Fruit fly (Drosophila melanogaster) whole organism, embryonic: Measurements from ENCODE around the gene CG2685.

ENCODE experiments used
- B-H1 ChIP-seq: fragments of 200-800 bp; sonication (Bioruptor generic); IDR thresholded peaks from 3 replicates; pipeline ENCODE4 v1.3.6; 2022; ENCODE audit warnings: missing biosample characterization, missing genetic modification characterization
- Blimp-1 ChIP-seq: fragments of 200-800 bp; sonication (Bioruptor generic); optimal IDR thresholded peaks from 3 replicates; lab custom pipeline; 2018; ENCODE audit warnings: missing biosample characterization, missing genetic modification characterization, mild to moderate bottlenecking, moderate library complexity, missing genetic modification reagents
- CG12391 ChIP-seq: fragments of 200-800 bp; sonication (Bioruptor generic); optimal IDR thresholded peaks from 3 replicates; lab custom pipeline; 2018; ENCODE audit warnings: missing biosample characterization, mild to moderate bottlenecking, missing genetic modification characterization, moderate library complexity
- CG1603 ChIP-seq: fragments of 200-800 bp; sonication (Bioruptor generic); optimal IDR thresholded peaks from 2 replicates; lab custom pipeline; 2019; ENCODE audit warnings: missing biosample characterization, mild to moderate bottlenecking, missing genetic modification characterization, moderate library complexity
- CG16779 ChIP-seq: fragments of 200-800 bp; sonication (Bioruptor generic); IDR thresholded peaks from 2 replicates; pipeline ENCODE4 v1.3.6; 2022; ENCODE audit warnings: missing biosample characterization, missing genetic modification characterization
- CG16813 ChIP-seq: fragments of 200-800 bp; sonication (Bioruptor generic); IDR thresholded peaks from 3 replicates; pipeline ENCODE4 v1.3.6; 2022; ENCODE audit warnings: missing biosample characterization, missing genetic modification characterization; ENCODE audit not compliant: partially characterized antibody
- CG17361 ChIP-seq: fragments of 200-800 bp; sonication (Bioruptor generic); IDR thresholded peaks from 3 replicates; pipeline ENCODE4 v1.3.6; 2022; ENCODE audit warnings: missing biosample characterization, missing genetic modification characterization
- CG18764 ChIP-seq: fragments of 200-800 bp; sonication (Bioruptor generic); optimal IDR thresholded peaks from 3 replicates; lab custom pipeline; 2016; ENCODE audit warnings: missing biosample characterization, missing genetic modification characterization
- CG2712 ChIP-seq: fragments of 200-800 bp; optimal IDR thresholded peaks from 3 replicates; lab custom pipeline; 2019; ENCODE audit warnings: missing biosample characterization, mild to moderate bottlenecking, missing genetic modification characterization, moderate library complexity
- CG31388 ChIP-seq: fragments of 200-800 bp; sonication (Bioruptor generic); optimal IDR thresholded peaks from 2 replicates; lab custom pipeline; 2016; ENCODE audit warnings: missing biosample characterization, missing genetic modification characterization
- CG4282 ChIP-seq: fragments of 200-800 bp; sonication (Bioruptor generic); optimal IDR thresholded peaks from 2 replicates; lab custom pipeline; 2016; ENCODE audit warnings: missing biosample characterization, missing genetic modification characterization
- CG4424 ChIP-seq: fragments of 200-800 bp; sonication (Bioruptor generic); optimal IDR thresholded peaks from 3 replicates; lab custom pipeline; 2016; ENCODE audit warnings: missing biosample characterization, missing genetic modification characterization
- CG4707 ChIP-seq: fragments of 200-800 bp; sonication (Bioruptor generic); optimal IDR thresholded peaks from 2 replicates; lab custom pipeline; 2018; ENCODE audit warnings: missing biosample characterization, mild to moderate bottlenecking, missing genetic modification characterization, moderate library complexity
- CG5180 ChIP-seq: fragments of 200-800 bp; sonication (Bioruptor generic); optimal IDR thresholded peaks from 3 replicates; lab custom pipeline; 2017; ENCODE audit warnings: missing biosample characterization, missing genetic modification characterization, mild to moderate bottlenecking, moderate library complexity, missing genetic modification reagents
- CG5245 ChIP-seq: fragments of 200-800 bp; sonication (Bioruptor generic); optimal IDR thresholded peaks from 3 replicates; lab custom pipeline; 2016; ENCODE audit warnings: missing biosample characterization, missing genetic modification characterization
- CG6765 ChIP-seq: fragments of 200-800 bp; sonication (Bioruptor generic); optimal IDR thresholded peaks from 3 replicates; lab custom pipeline; 2017; ENCODE audit warnings: missing biosample characterization, mild to moderate bottlenecking, missing genetic modification characterization
- CG7271 ChIP-seq: fragments of 200-800 bp; sonication (Bioruptor generic); optimal IDR thresholded peaks from 2 replicates; lab custom pipeline; 2018; ENCODE audit warnings: missing biosample characterization, mild to moderate bottlenecking, missing genetic modification characterization, moderate library complexity
- CG7786 ChIP-seq: fragments of 200-800 bp; sonication (Bioruptor generic); optimal IDR thresholded peaks from 2 replicates; lab custom pipeline; 2016; ENCODE audit warnings: missing biosample characterization, missing genetic modification characterization
- CG7928 ChIP-seq: fragments of 200-800 bp; sonication (Bioruptor generic); optimal IDR thresholded peaks from 2 replicates; lab custom pipeline; 2017; ENCODE audit warnings: missing biosample characterization, mild to moderate bottlenecking, missing genetic modification characterization
- CG8478 ChIP-seq: fragments of >200 bp; optimal IDR thresholded peaks from 2 replicates; lab custom pipeline; 2018
- CG9876 ChIP-seq: fragments of 200-800 bp; sonication (Bioruptor generic); optimal IDR thresholded peaks from 2 replicates; lab custom pipeline; 2016; ENCODE audit warnings: missing biosample characterization, missing genetic modification characterization
- Dfd ChIP-seq, 2 experiments: fragments of >200 bp; optimal IDR thresholded peaks; 2 replicates each; lab custom pipeline; 2017; ENCODE audit warnings: missing biosample characterization in 2 of 2, missing genetic modification characterization in 2 of 2
- Dp ChIP-seq: fragments of 200-800 bp; sonication (Bioruptor generic); optimal IDR thresholded peaks from 2 replicates; lab custom pipeline; 2018; ENCODE audit warnings: missing biosample characterization, mild to moderate bottlenecking, missing genetic modification characterization, moderate library complexity
- Hmx ChIP-seq: fragments of 200-800 bp; sonication (Bioruptor generic); optimal IDR thresholded peaks from 2 replicates; lab custom pipeline; 2016; ENCODE audit warnings: missing biosample characterization, missing genetic modification characterization
- Hr51 ChIP-seq, 2 experiments: fragments of 200-800 bp; sonication (Bioruptor generic); optimal IDR thresholded peaks; 2 replicates in 1 of 2; 3 replicates in 1 of 2; lab custom pipeline; 2016 to 2018; ENCODE audit warnings: missing biosample characterization in 2 of 2, missing genetic modification characterization in 2 of 2, mild to moderate bottlenecking in 1 of 2, moderate library complexity in 1 of 2
- Jarid2 ChIP-seq: fragments of 200-800 bp; sonication (Bioruptor generic); optimal IDR thresholded peaks from 3 replicates; lab custom pipeline; 2017; ENCODE audit warnings: mild to moderate bottlenecking, missing biosample characterization, missing genetic modification reagents, missing genetic modification characterization
- NC2β ChIP-seq: fragments of 200-800 bp; sonication (Bioruptor generic); optimal IDR thresholded peaks from 2 replicates; lab custom pipeline; 2016; ENCODE audit warnings: missing biosample characterization, missing genetic modification characterization
- Nf-YA ChIP-seq: fragments of 200-800 bp; sonication (Bioruptor generic); IDR thresholded peaks from 2 replicates; pipeline ENCODE4 v1.3.6; 2022; ENCODE audit warnings: missing biosample characterization, missing genetic modification characterization
- Sox102F ChIP-seq: fragments of 200-800 bp; sonication (Bioruptor generic); optimal IDR thresholded peaks from 2 replicates; lab custom pipeline; 2018; ENCODE audit warnings: missing biosample characterization, mild to moderate bottlenecking, missing genetic modification characterization, moderate library complexity
- bigmax ChIP-seq: fragments of 200-800 bp; sonication (Bioruptor generic); optimal IDR thresholded peaks from 2 replicates; lab custom pipeline; 2018; ENCODE audit warnings: missing biosample characterization, mild to moderate bottlenecking, missing genetic modification characterization
- cas ChIP-seq: fragments of 200-800 bp; sonication (Bioruptor generic); IDR thresholded peaks from 2 replicates; pipeline ENCODE4 v1.3.6; 2022; ENCODE audit warnings: missing biosample characterization, missing genetic modification characterization
- cato ChIP-seq: fragments of 200-800 bp; sonication (Bioruptor generic); optimal IDR thresholded peaks from 2 replicates; lab custom pipeline; 2016; ENCODE audit warnings: missing biosample characterization, missing genetic modification characterization, borderline replicate concordance
- chn ChIP-seq: fragments of 200-800 bp; sonication (Bioruptor generic); optimal IDR thresholded peaks from 2 replicates; lab custom pipeline; 2016; ENCODE audit warnings: missing biosample characterization, missing genetic modification characterization
- exex ChIP-seq: fragments of 200-800 bp; sonication (Bioruptor generic); optimal IDR thresholded peaks from 4 replicates; lab custom pipeline; 2018; ENCODE audit warnings: missing biosample characterization, mild to moderate bottlenecking, missing genetic modification characterization, moderate library complexity
- fd64A ChIP-seq: fragments of 200-800 bp; sonication (Bioruptor generic); optimal IDR thresholded peaks from 3 replicates; lab custom pipeline; 2018; ENCODE audit warnings: missing biosample characterization, mild to moderate bottlenecking, missing genetic modification characterization
- h ChIP-seq: fragments of >200 bp; optimal IDR thresholded peaks from 2 replicates; lab custom pipeline; 2017
- hb ChIP-seq: fragments of 200-800 bp; sonication (Bioruptor generic); IDR thresholded peaks from 3 replicates; pipeline ENCODE4 v1.3.6; 2022; ENCODE audit warnings: missing biosample characterization, missing genetic modification characterization; ENCODE audit not compliant: partially characterized antibody
- jigr1 ChIP-seq: fragments of 200-800 bp; sonication (Bioruptor generic); IDR thresholded peaks from 3 replicates; pipeline ENCODE4 v1.3.6; 2022; ENCODE audit warnings: missing biosample characterization, missing genetic modification characterization
- mirr ChIP-seq: fragments of 200-800 bp; sonication (Bioruptor generic); optimal IDR thresholded peaks from 3 replicates; lab custom pipeline; 2018; ENCODE audit warnings: missing biosample characterization, mild to moderate bottlenecking, missing genetic modification characterization
- mld ChIP-seq: fragments of 200-800 bp; sonication (Bioruptor generic); IDR thresholded peaks from 3 replicates; pipeline ENCODE4 v1.3.6; 2022; ENCODE audit warnings: missing biosample characterization, missing genetic modification characterization; ENCODE audit not compliant: partially characterized antibody
- phol ChIP-seq: fragments of 200-800 bp; sonication (Bioruptor generic); optimal IDR thresholded peaks from 3 replicates; lab custom pipeline; 2018; ENCODE audit warnings: missing biosample characterization, mild to moderate bottlenecking, missing genetic modification characterization, moderate library complexity
- pnt ChIP-seq: fragments of 200-800 bp; sonication (Bioruptor generic); optimal IDR thresholded peaks from 3 replicates; lab custom pipeline; 2016; ENCODE audit warnings: missing biosample characterization, missing genetic modification characterization
- sd ChIP-seq: fragments of 200-800 bp; sonication (Bioruptor generic); optimal IDR thresholded peaks from 3 replicates; lab custom pipeline; 2018; ENCODE audit warnings: missing biosample characterization, mild to moderate bottlenecking, missing genetic modification characterization, moderate library complexity
- ssp ChIP-seq: fragments of 200-800 bp; sonication (Bioruptor generic); IDR thresholded peaks from 2 replicates; pipeline ENCODE4 v1.3.6; 2022; ENCODE audit warnings: missing biosample characterization, missing genetic modification characterization
- stc ChIP-seq: fragments of 200-800 bp; sonication (Bioruptor generic); IDR thresholded peaks from 2 replicates; pipeline ENCODE4 v1.3.6; 2022; ENCODE audit warnings: missing biosample characterization, missing genetic modification characterization
- tx ChIP-seq: fragments of 200-800 bp; sonication (Bioruptor generic); optimal IDR thresholded peaks from 2 replicates; lab custom pipeline; 2016; ENCODE audit warnings: missing biosample characterization, missing genetic modification characterization
- unc-4 ChIP-seq: fragments of 200-800 bp; sonication (Bioruptor generic); IDR thresholded peaks from 2 replicates; pipeline ENCODE4 v1.3.6; 2022; ENCODE audit warnings: missing biosample characterization, missing genetic modification characterization; ENCODE audit not compliant: partially characterized antibody
- vnd ChIP-seq: fragments of 200-800 bp; sonication (Bioruptor generic); IDR thresholded peaks from 3 replicates; pipeline ENCODE4 v1.3.6; 2022; ENCODE audit warnings: missing biosample characterization, missing genetic modification characterization; ENCODE audit not compliant: partially characterized antibody
- vvl ChIP-seq: fragments of 200-800 bp; sonication (Bioruptor generic); IDR thresholded peaks from 2 replicates; pipeline ENCODE4 v1.3.6; 2022; ENCODE audit warnings: missing biosample characterization, missing genetic modification characterization
- wek ChIP-seq: fragments of 200-800 bp; sonication (Bioruptor generic); optimal IDR thresholded peaks from 3 replicates; lab custom pipeline; 2018; ENCODE audit warnings: missing biosample characterization, mild to moderate bottlenecking, missing genetic modification characterization, moderate library complexity
- zf30C ChIP-seq: fragments of 200-800 bp; sonication (Bioruptor generic); optimal IDR thresholded peaks from 3 replicates; lab custom pipeline; 2018; ENCODE audit warnings: missing biosample characterization, mild to moderate bottlenecking, missing genetic modification characterization

Gene CG2685

dm6 chrX:2743020-2743419 lies 29.3 kb upstream of the CG2685 start (continued):
- TF ChIP-seq CG1603 (tag; lab: Kevin White, UChicago) (peak; percentile 20), CG4282 (GFP tag; lab: Kevin White, UChicago) (peak; percentile 75), hb (0 out of 3 replicates have a peak, but pooled peaks have one; percentile 24), mld (no peak), CG4424 (GFP tag; lab: Kevin White, UChicago) (peak; percentile 57), CG5180 (GFP tag; lab: Kevin White, UChicago) (peak; percentile 41), Jarid2 (GFP tag; lab: Kevin White, UChicago) (no peak), stc (peak; percentile 83), ssp (peak; percentile 69), bigmax (GFP tag; lab: Kevin White, UChicago) (no peak), Hr51 (GFP tag; optimal IDR thresholded peaks at IDR 0.05; lab: Kevin White, UChicago) (peak; percentile 73 to 81), CG16779 (GFP tag; lab: Robert Waterston, UW) (peak; percentile 83), CG9876 (peak; percentile 64), Dp (GFP tag; lab: Kevin White, UChicago) (no peak), B-H1 (peak; percentile 83), Nf-YA (GFP tag; lab: Robert Waterston, UW) (peak; percentile 70), CG12391 (tag; lab: Kevin White, UChicago) (peak; percentile 64), Blimp-1 (GFP tag; lab: Kevin White, UChicago) (peak; percentile 53), pnt (GFP tag; lab: Kevin White, UChicago) (peak; percentile 68), CG7271 (tag; lab: Kevin White, UChicago) (no peak), Dfd (GFP tag; optimal IDR thresholded peaks at IDR 0.05; lab: Kevin White, UChicago) (no peak), CG17361 (GFP tag; lab: Robert Waterston, UW) (peak; percentile 60; the same call in 2 of the 3 replicates), CG31388 (GFP tag; lab: Kevin White, UChicago) (peak; percentile 0), wek (GFP tag; lab: Kevin White, UChicago) (no peak), cato (GFP tag; lab: Kevin White, UChicago) (no peak), tx (GFP tag; lab: Kevin White, UChicago) (peak; percentile 82), CG16813 (GFP tag; lab: Robert Waterston, UW) (no peak), phol (tag; lab: Kevin White, UChicago) (peak; percentile 52), CG5245 (GFP tag; lab: Kevin White, UChicago) (peak; percentile 53), Hmx (GFP tag; lab: Kevin White, UChicago) (no peak), CG7928 (GFP tag; lab: Kevin White, UChicago) (peak; percentile 39), vvl (GFP tag; lab: Robert Waterston, UW) (peak; percentile 92), Sox102F (peak; percentile 79), fd64A (GFP tag; lab: Kevin White, UChicago) (no peak), CG2712 (tag; lab: Kevin White, UChicago) (peak; percentile 32), mirr (GFP tag; lab: Kevin White, UChicago) (no peak), exex (peak; percentile 85), unc-4 (GFP tag; lab: Robert Waterston, UW) (no peak), zf30C (GFP tag; lab: Kevin White, UChicago) (no peak), CG7786 (peak; percentile 85), cas (GFP tag; lab: Robert Waterston, UW) (peak; percentile 84), chn (GFP tag; lab: Kevin White, UChicago) (peak; percentile 57), h (lab: Kevin White, UChicago) (no peak), jigr1 (GFP tag; lab: Robert Waterston, UW) (peak; percentile 78; the same call in 2 of the 3 replicates), CG4707 (GFP tag; lab: Kevin White, UChicago) (no peak), NC2β (peak; percentile 39), CG6765 (GFP tag; lab: Kevin White, UChicago) (no peak), CG8478 (lab: Kevin White, UChicago) (no peak), CG18764 (peak; percentile 32), vnd (GFP tag; lab: Robert Waterston, UW) (no peak), sd (peak; percentile 65)
